Worm (Caenorhabditis elegans) whole organism, young adult: ENCODE data around the gene gba-3.

ENCODE experiments used
- B0336.3 ChIP-seq: fragments of 200-800 bp; sonication (Bioruptor generic); IDR thresholded peaks from 2 replicates; pipeline ENCODE4 v1.3.6; 2022; ENCODE audit warnings: missing genetic modification characterization, missing compliant biosample characterization
- D2030.7 ChIP-seq: fragments of 200-800 bp; sonication (Bioruptor generic); IDR thresholded peaks from 2 replicates; pipeline ENCODE4 v1.3.6; 2022; ENCODE audit warnings: missing genetic modification reagents, missing genetic modification characterization, missing compliant biosample characterization
- F33H1.4 ChIP-seq: fragments of 200-800 bp; sonication (Bioruptor generic); IDR thresholded peaks from 2 replicates; pipeline ENCODE4 v1.3.6; 2022; ENCODE audit warnings: missing genetic modification reagents, missing genetic modification characterization, missing compliant biosample characterization
- Y53G8AR.9 ChIP-seq: fragments of 200-800 bp; sonication (Bioruptor generic); conservative IDR thresholded peaks from 2 replicates; pipeline ENCODE4 v1.3.6; 2022; ENCODE audit warnings: missing genetic modification reagents, missing genetic modification characterization, missing compliant biosample characterization
- ZK185.1 ChIP-seq: sonication (generic microtip); optimal IDR thresholded peaks from 2 replicates; lab custom pipeline; 2016; ENCODE audit warnings: mild to moderate bottlenecking, missing genetic modification characterization, missing compliant biosample characterization; ENCODE audit not compliant: poor library complexity, severe bottlenecking
- aptf-2 ChIP-seq: fragments of 200-800 bp; sonication (Bioruptor generic); conservative IDR thresholded peaks from 2 replicates; pipeline ENCODE4 v1.3.6; 2022; ENCODE audit warnings: missing genetic modification reagents, missing genetic modification characterization, missing compliant biosample characterization
- aptf-3 ChIP-seq: fragments of 200-800 bp; sonication (Bioruptor generic); IDR thresholded peaks from 2 replicates; pipeline ENCODE4 v1.3.6; 2022; ENCODE audit warnings: missing genetic modification characterization, missing compliant biosample characterization
- bed-1 ChIP-seq: fragments of 200-800 bp; sonication (Bioruptor generic); IDR thresholded peaks from 2 replicates; pipeline ENCODE4 v1.3.6; 2022; ENCODE audit warnings: missing genetic modification reagents, missing genetic modification characterization, missing compliant biosample characterization
- cebp-1 ChIP-seq, 2 experiments: fragments of 200-800 bp in 1 of 2; sonication (Bioruptor generic) in 1 of 2; sonication (generic microtip) in 1 of 2; IDR thresholded peaks in 1 of 2; optimal IDR thresholded peaks in 1 of 2; 2 replicates each; pipeline versions ENCODE4 v1.3.6 to Lab custom; 2017 to 2022; ENCODE audit warnings: missing compliant biosample characterization in 2 of 2, missing genetic modification characterization in 2 of 2, mild to moderate bottlenecking in 1 of 2, missing genetic modification reagents in 1 of 2, moderate library complexity in 1 of 2
- ceh-100 ChIP-seq: fragments of 200-800 bp; sonication (Bioruptor generic); IDR thresholded peaks from 2 replicates; pipeline ENCODE4 v1.3.6; 2022; ENCODE audit warnings: missing genetic modification reagents, missing genetic modification characterization, missing compliant biosample characterization
- ceh-91 ChIP-seq: fragments of 200-800 bp; sonication (Bioruptor generic); IDR thresholded peaks from 2 replicates; pipeline ENCODE4 v1.3.6; 2022; ENCODE audit warnings: missing genetic modification reagents, missing genetic modification characterization, missing compliant biosample characterization
- efl-1 ChIP-seq: fragments of 150-350 bp; optimal IDR thresholded peaks from 2 replicates; lab custom pipeline; 2014; ENCODE audit warnings: missing biosample characterization, missing genetic modification reagents, missing genetic modification characterization
- egl-44 ChIP-seq: fragments of 200-800 bp; sonication (Bioruptor generic); IDR thresholded peaks from 2 replicates; pipeline ENCODE4 v1.3.6; 2022; ENCODE audit warnings: missing genetic modification reagents, missing genetic modification characterization, missing compliant biosample characterization
- egrh-3 ChIP-seq: fragments of 200-800 bp; sonication (Bioruptor generic); IDR thresholded peaks from 2 replicates; pipeline ENCODE4 v1.3.6; 2022; ENCODE audit warnings: missing genetic modification reagents, missing genetic modification characterization, missing compliant biosample characterization
- ekl-4 ChIP-seq: fragments of 200-800 bp; sonication (Bioruptor generic); IDR thresholded peaks from 2 replicates; pipeline ENCODE4 v1.3.6; 2022; ENCODE audit warnings: missing genetic modification reagents, missing genetic modification characterization, missing compliant biosample characterization
- hmg-20 ChIP-seq: fragments of 200-800 bp; sonication (Bioruptor generic); IDR thresholded peaks from 2 replicates; pipeline ENCODE4 v1.3.6; 2022; ENCODE audit warnings: missing genetic modification reagents, missing genetic modification characterization, missing compliant biosample characterization
- lin-26 ChIP-seq: fragments of 200-800 bp; sonication (Bioruptor generic); IDR thresholded peaks from 2 replicates; pipeline ENCODE4 v1.3.6; 2022; ENCODE audit warnings: missing genetic modification reagents, missing genetic modification characterization, missing compliant biosample characterization
- lin-35 ChIP-seq, 3 experiments: fragments of 150-350 bp in 2 of 3; sonication (generic microtip) in 1 of 3; optimal IDR thresholded peaks; 2 replicates each; lab custom pipeline; 2014 to 2018; ENCODE audit warnings: missing biosample characterization in 3 of 3, missing genetic modification characterization in 3 of 3, missing genetic modification reagents in 3 of 3
- lin-54 ChIP-seq: fragments of 200-800 bp; sonication (Bioruptor generic); optimal IDR thresholded peaks from 2 replicates; lab custom pipeline; 2018; ENCODE audit warnings: mild to moderate bottlenecking, missing genetic modification characterization, missing compliant biosample characterization
- lir-1 ChIP-seq: fragments of 200-800 bp; sonication (Bioruptor generic); conservative IDR thresholded peaks from 2 replicates; pipeline ENCODE4 v1.3.6; 2022; ENCODE audit warnings: missing genetic modification reagents, missing genetic modification characterization, missing compliant biosample characterization
- lsl-1 ChIP-seq: fragments of 200-800 bp; sonication (Bioruptor generic); optimal IDR thresholded peaks from 2 replicates; lab custom pipeline; 2018; ENCODE audit warnings: mild to moderate bottlenecking, missing genetic modification characterization, moderate library complexity, missing compliant biosample characterization
- madf-10 ChIP-seq: sonication (generic microtip); optimal IDR thresholded peaks from 2 replicates; lab custom pipeline; 2016; ENCODE audit warnings: mild to moderate bottlenecking, missing genetic modification characterization, missing compliant biosample characterization
- madf-6 ChIP-seq: fragments of 200-800 bp; sonication (Bioruptor generic); IDR thresholded peaks from 2 replicates; pipeline ENCODE4 v1.3.6; 2022; ENCODE audit warnings: missing genetic modification reagents, missing genetic modification characterization, missing compliant biosample characterization
- mcd-1 ChIP-seq: fragments of 200-800 bp; sonication (Bioruptor generic); IDR thresholded peaks from 2 replicates; pipeline ENCODE4 v1.3.6; 2022; ENCODE audit warnings: missing genetic modification reagents, missing genetic modification characterization, missing compliant biosample characterization
- nfyb-1 ChIP-seq: fragments of 200-800 bp; sonication (Bioruptor generic); IDR thresholded peaks from 2 replicates; pipeline ENCODE4 v1.3.6; 2022; ENCODE audit warnings: missing genetic modification reagents, missing genetic modification characterization, missing compliant biosample characterization
- nhr-80 ChIP-seq: sonication (generic microtip); optimal IDR thresholded peaks from 2 replicates; lab custom pipeline; 2016; ENCODE audit warnings: missing genetic modification characterization, missing compliant biosample characterization
- pbrm-1 ChIP-seq: fragments of 200-800 bp; sonication (Bioruptor generic); IDR thresholded peaks from 2 replicates; pipeline ENCODE4 v1.3.6; 2022; ENCODE audit warnings: missing genetic modification reagents, missing genetic modification characterization, missing compliant biosample characterization
- pha-4 ChIP-seq: fragments of 150-350 bp; sonication (generic microtip); optimal IDR thresholded peaks from 2 replicates; lab custom pipeline; 2014; ENCODE audit warnings: missing biosample characterization, missing genetic modification reagents, missing genetic modification characterization
- rcor-1 ChIP-seq: fragments of 200-800 bp; sonication (Bioruptor generic); IDR thresholded peaks from 2 replicates; pipeline ENCODE4 v1.3.6; 2022; ENCODE audit warnings: missing genetic modification reagents, missing genetic modification characterization, missing compliant biosample characterization
- snpc-1.3 ChIP-seq: sonication (generic microtip); optimal IDR thresholded peaks from 2 replicates; lab custom pipeline; 2017; ENCODE audit warnings: missing genetic modification characterization, mild to moderate bottlenecking, missing compliant biosample characterization, antibody characterized with exemption, moderate library complexity, missing genotype, missing genetic modification reagents; ENCODE audit not compliant: insufficient read depth
- snpc-3.4 ChIP-seq: sonication (generic microtip); optimal IDR thresholded peaks from 2 replicates; lab custom pipeline; 2017; ENCODE audit warnings: missing genetic modification characterization, mild to moderate bottlenecking, missing compliant biosample characterization, antibody characterized with exemption, moderate library complexity, missing genotype, missing genetic modification reagents
- snpc-4 ChIP-seq, 5 experiments: fragments of 150-350 bp in 1 of 5; sonication (generic microtip) in 4 of 5; optimal IDR thresholded peaks; 2 replicates each; lab custom pipeline; 2014 to 2018; ENCODE audit warnings: missing genetic modification characterization in 5 of 5, missing biosample characterization in 3 of 5, antibody characterized with exemption in 2 of 5, mild to moderate bottlenecking in 2 of 5, missing compliant biosample characterization in 2 of 5, missing genotype in 2 of 5, moderate library complexity in 2 of 5, missing genetic modification reagents in 1 of 5
- somi-1 ChIP-seq: fragments of 200-800 bp; sonication (Bioruptor generic); optimal IDR thresholded peaks from 2 replicates; lab custom pipeline; 2018; ENCODE audit warnings: mild to moderate bottlenecking, missing genetic modification characterization, missing compliant biosample characterization
- tbp1 ChIP-seq: fragments of 200-800 bp; sonication (Bioruptor generic); optimal IDR thresholded peaks from 2 replicates; lab custom pipeline; 2018; ENCODE audit warnings: mild to moderate bottlenecking, missing genetic modification characterization, missing compliant biosample characterization
- xnd-1 ChIP-seq: sonication (generic microtip); optimal IDR thresholded peaks from 2 replicates; lab custom pipeline; 2016; ENCODE audit warnings: missing genotype, missing genetic modification reagents, missing genetic modification characterization, missing compliant biosample characterization

gba-3 gene

DNA sequence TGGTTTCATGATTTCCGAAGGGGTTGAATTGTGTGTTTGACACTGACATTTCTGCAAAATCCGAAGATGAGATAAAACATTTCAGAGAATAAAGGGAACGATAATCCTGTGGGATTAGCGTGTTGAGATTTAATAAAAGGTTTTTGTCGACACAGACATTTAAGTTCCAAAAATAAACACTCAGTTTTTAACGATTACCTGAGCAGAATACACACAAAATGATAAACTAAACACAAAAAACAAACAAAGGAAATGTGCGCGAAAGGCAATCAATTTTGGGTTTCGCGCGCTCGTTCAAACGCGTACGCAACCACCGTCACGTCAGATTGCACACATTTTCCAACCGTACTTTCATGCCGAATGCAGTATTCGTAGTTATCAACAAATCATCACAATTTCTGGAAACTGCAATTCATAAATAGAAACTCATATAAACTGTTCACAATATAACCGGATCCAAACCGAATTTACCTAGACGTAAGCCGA is 11.9 kb upstream of the gba-3 start, which contains the start of gene rif-1.1 (continued):
- TF ChIP-seq F33H1.4 (GFP tag; lab: Robert Waterston, UW), result peak; percentile 63
- TF ChIP-seq egl-44 (GFP tag; lab: Robert Waterston, UW), result no peak
- peak; percentile 50; the same call in 1 of the 2 replicates for TF ChIP-seq aptf-2 (GFP tag; lab: Robert Waterston, UW)
- TF ChIP-seq lin-54 (GFP tag; lab: Kevin White, UChicago), result peak; percentile 88
- peak; percentile 67 for TF ChIP-seq snpc-3.4 (tag; lab: Kevin White, UChicago)
- no peak for TF ChIP-seq bed-1 (GFP tag; lab: Robert Waterston, UW)
- peak; percentile 8 for TF ChIP-seq ZK185.1 (tag; lab: Kevin White, UChicago)
- no peak for TF ChIP-seq cebp-1 (GFP tag; IDR thresholded peaks at IDR 0.05; lab: Robert Waterston, UW)
- TF ChIP-seq cebp-1 (tag; optimal IDR thresholded peaks at IDR 0.05; lab: Kevin White, UChicago), result no peak
- peak; percentile 67 for TF ChIP-seq snpc-4 (GFP tag; optimal IDR thresholded peaks at IDR 0.05; lab: Kevin White, UChicago)
- TF ChIP-seq snpc-4 (tag; optimal IDR thresholded peaks at IDR 0.05; lab: Kevin White, UChicago), result peak in 3 of 4 experiments; percentile 54 to 89 (median 82)
- peak; percentile 74 for TF ChIP-seq ekl-4 (GFP tag; lab: Robert Waterston, UW)
- 0 out of 2 replicates have a peak, but pooled peaks have one; percentile 61 for TF ChIP-seq Y53G8AR.9 (GFP tag; lab: Robert Waterston, UW)
- TF ChIP-seq snpc-1.3, result peak; percentile 7
- no peak for TF ChIP-seq somi-1 (GFP tag; lab: Kevin White, UChicago)
- peak; percentile 96 for TF ChIP-seq D2030.7 (GFP tag; lab: Robert Waterston, UW)
- TF ChIP-seq ceh-100 (GFP tag; lab: Robert Waterston, UW), result no peak
- TF ChIP-seq lsl-1 (GFP tag; lab: Kevin White, UChicago), result peak; percentile 83
- peak; percentile 60 for TF ChIP-seq mcd-1 (GFP tag; lab: Robert Waterston, UW)
- TF ChIP-seq efl-1 (GFP tag; lab: Kevin White, UChicago), result peak; percentile 96
- no peak for TF ChIP-seq madf-10 (tag; lab: Kevin White, UChicago)
- no peak for TF ChIP-seq aptf-3 (GFP tag; lab: Robert Waterston, UW)
- TF ChIP-seq tbp1 (GFP tag; lab: Kevin White, UChicago), result peak; percentile 59
- peak in 1 of 3 experiments; percentile 43 for TF ChIP-seq lin-35 (GFP tag; optimal IDR thresholded peaks at IDR 0.05; lab: Kevin White, UChicago)
- peak; percentile 75 for TF ChIP-seq pbrm-1 (GFP tag; lab: Robert Waterston, UW)
- TF ChIP-seq hmg-20, result no peak
- peak; percentile 48; the same call in 1 of the 2 replicates for TF ChIP-seq rcor-1 (GFP tag; lab: Robert Waterston, UW)
- peak; percentile 84 for TF ChIP-seq ceh-91
- TF ChIP-seq nfyb-1, result no peak
- TF ChIP-seq xnd-1 (tag; lab: Kevin White, UChicago), result peak; percentile 65
- TF ChIP-seq lin-26, result no peak
- TF ChIP-seq lir-1, result 0 out of 2 replicates have a peak, but pooled peaks have one; percentile 13
- 0 out of 2 replicates have a peak, but pooled peaks have one; percentile 25 for TF ChIP-seq B0336.3 (GFP tag; lab: Robert Waterston, UW)
- no peak for TF ChIP-seq pha-4
- peak; percentile 92 for TF ChIP-seq madf-6 (GFP tag; lab: Robert Waterston, UW)
- TF ChIP-seq, all 124 proteins: peak for 35

ce11 chrIV:17463108-17463608 is 10.0 kb upstream of the gba-3 start, which contains the start of gene F11E6.10:
Gene F11E6.10 (minus strand): TSS chrIV:17463158.
- no peak for TF ChIP-seq B0336.3 (GFP tag; lab: Robert Waterston, UW)

DNA sequence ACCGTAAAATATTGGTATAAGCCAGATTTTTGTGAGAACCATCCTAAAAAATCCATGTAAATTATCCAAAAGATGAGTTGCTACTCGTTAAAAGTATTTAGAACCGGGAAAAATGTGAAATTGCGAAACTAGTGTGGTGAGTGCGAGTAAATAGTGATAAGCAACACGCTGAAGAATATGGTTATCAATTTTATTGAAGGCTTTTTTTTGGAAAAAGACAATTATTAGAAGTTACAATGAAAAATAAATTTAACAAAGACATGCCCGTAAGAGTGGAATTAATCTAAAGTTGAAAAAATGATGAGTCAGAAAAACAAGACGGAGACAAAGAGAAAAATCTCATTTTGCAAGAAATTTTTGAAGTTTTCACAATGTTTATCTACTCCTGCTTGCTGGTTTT is 7.2 kb upstream of the gba-3 start, which contains the start of gene F11E6.6:
Gene F11E6.6 (minus strand): TSS at position 101 of the 400 bp plus-strand sequence.
- TF ChIP-seq egrh-3 (GFP tag; lab: Robert Waterston, UW), result no peak
- TF ChIP-seq cebp-1 (GFP tag; IDR thresholded peaks at IDR 0.05; lab: Robert Waterston, UW), result no peak
- peak; percentile 40 for TF ChIP-seq cebp-1 (tag; optimal IDR thresholded peaks at IDR 0.05; lab: Kevin White, UChicago)
- TF ChIP-seq nhr-80 (tag; lab: Kevin White, UChicago), result peak; percentile 23
- no peak for TF ChIP-seq pha-4
- no peak for TF ChIP-seq ZK185.1 (tag; lab: Kevin White, UChicago)
